Fruit fly (Drosophila melanogaster) whole organism, pupa: Measurements from ENCODE around the gene Ccdc85.
A peak's percentile ranks its signal among the peaks of the same experiment; 100 is the strongest.

Experiments
- CG10348 ChIP-seq: fragments of 200-800 bp; sonication (Bioruptor generic); IDR thresholded peaks from 2 replicates; pipeline ENCODE4 v1.3.6; 2022; ENCODE audit warnings: missing biosample characterization, missing genetic modification characterization
- CG12605 ChIP-seq: fragments of 200-800 bp; sonication (Bioruptor generic); IDR thresholded peaks from 2 replicates; pipeline ENCODE4 v1.3.6; 2022; ENCODE audit warnings: missing biosample characterization, missing genetic modification characterization
- CG14655 ChIP-seq: fragments of 200-800 bp; sonication (Bioruptor generic); optimal IDR thresholded peaks from 3 replicates; lab custom pipeline; 2017; ENCODE audit warnings: mild to moderate bottlenecking, missing biosample characterization, missing genetic modification reagents, missing genetic modification characterization
- CG15710 ChIP-seq: fragments of 200-800 bp; sonication (Bioruptor generic); optimal IDR thresholded peaks from 2 replicates; lab custom pipeline; 2018; ENCODE audit warnings: missing biosample characterization, mild to moderate bottlenecking, missing genetic modification characterization, moderate library complexity
- CG17806 ChIP-seq: fragments of 200-800 bp; sonication (Bioruptor generic); optimal IDR thresholded peaks from 2 replicates; lab custom pipeline; 2018; ENCODE audit warnings: missing biosample characterization, mild to moderate bottlenecking, missing genetic modification characterization, moderate library complexity
- CG32121 ChIP-seq: fragments of 200-800 bp; sonication (Bioruptor generic); IDR thresholded peaks from 2 replicates; pipeline ENCODE4 v1.3.6; 2022; ENCODE audit warnings: missing biosample characterization, missing genetic modification characterization
- CG34367 ChIP-seq: fragments of 200-800 bp; sonication (Bioruptor generic); optimal IDR thresholded peaks from 2 replicates; lab custom pipeline; 2018; ENCODE audit warnings: missing biosample characterization, mild to moderate bottlenecking, missing genetic modification characterization
- CG8301 ChIP-seq: fragments of 200-800 bp; sonication (Bioruptor generic); optimal IDR thresholded peaks from 2 replicates; lab custom pipeline; 2018; ENCODE audit warnings: missing biosample characterization, mild to moderate bottlenecking, missing genetic modification characterization
- D1 ChIP-seq: fragments of 200-800 bp; sonication (Bioruptor generic); optimal IDR thresholded peaks from 2 replicates; lab custom pipeline; 2018; ENCODE audit warnings: missing biosample characterization, mild to moderate bottlenecking, missing genetic modification characterization, moderate library complexity
- Pif1A ChIP-seq: fragments of 200-800 bp; sonication (Bioruptor generic); optimal IDR thresholded peaks from 3 replicates; lab custom pipeline; 2016; ENCODE audit warnings: missing biosample characterization, missing genetic modification characterization
- gl ChIP-seq: fragments of 200-800 bp; sonication (Bioruptor generic); optimal IDR thresholded peaks from 2 replicates; lab custom pipeline; 2018; ENCODE audit warnings: missing biosample characterization, mild to moderate bottlenecking, missing genetic modification characterization
- rn ChIP-seq: fragments of 200-800 bp; sonication (Bioruptor generic); IDR thresholded peaks from 2 replicates; pipeline ENCODE4 v1.3.6; 2022; ENCODE audit warnings: missing biosample characterization, missing genetic modification characterization

- TF ChIP-seq D1 (no peak), Pif1A (GFP tag; lab: Kevin White, UChicago) (peak; percentile 69), CG12605 (GFP tag; lab: Robert Waterston, UW) (peak; percentile 54; the same call in 1 of the 2 replicates), CG15710 (tag; lab: Kevin White, UChicago) (peak; percentile 52), CG14655 (peak; percentile 81), CG10348 (GFP tag; lab: Robert Waterston, UW) (no peak), CG17806 (tag; lab: Kevin White, UChicago) (peak; percentile 59), CG8301 (tag; lab: Kevin White, UChicago) (peak; percentile 67), CG34367 (tag; lab: Kevin White, UChicago) (peak; percentile 39), gl (tag; lab: Kevin White, UChicago) (no peak), rn (GFP tag; lab: Robert Waterston, UW) (no peak), CG32121 (GFP tag; lab: Robert Waterston, UW) (peak; percentile 69)
Observed at dm6 chr2L:3012780-3013179, 13.7 kb downstream of the Ccdc85 start.
